Fruit fly (Drosophila melanogaster): ENCODE results near the gene CG4619.

Gene CG4619

dm6 chr2L:9956993-9957652 lies 18.5 kb downstream of the CG4619 start, which contains the start of the genes CG4658 and CG5846 (continued):
- TF ChIP-seq sug (tag; optimal IDR thresholded peaks at IDR 0.05) (peak; percentile 85), knrl (GFP tag; IDR thresholded peaks at IDR 0.05; ENCODE audit: partially characterized antibody) (no peak; the same call in 2 of the 3 replicates), hb (GFP tag; IDR thresholded peaks at IDR 0.05; ENCODE audit: partially characterized antibody) (no peak), Rx (GFP tag; IDR thresholded peaks at IDR 0.05) (peak; percentile 82), bcd (GFP tag; optimal IDR thresholded peaks at IDR 0.05) (peak; percentile 93), HHEX (GFP tag; optimal IDR thresholded peaks at IDR 0.05) (peak; percentile 81), Gsc (GFP tag; IDR thresholded peaks at IDR 0.05) (peak; percentile 78), CG11456 (GFP tag; IDR thresholded peaks at IDR 0.05) (peak; percentile 82), chm (GFP tag; IDR thresholded peaks at IDR 0.05) (peak; percentile 94), CG31224 (GFP tag; IDR thresholded peaks at IDR 0.05) (peak; percentile 90), CG6854 (GFP tag; optimal IDR thresholded peaks at IDR 0.05) (peak; percentile 78), Sox100B (GFP tag; optimal IDR thresholded peaks at IDR 0.05) (peak; percentile 91), CG11723 (GFP tag; optimal IDR thresholded peaks at IDR 0.05) (peak; percentile 80), yki (optimal IDR thresholded peaks at IDR 0.05) (no peak), stwl (tag; optimal IDR thresholded peaks at IDR 0.05) (peak; percentile 64), ac (GFP tag; optimal IDR thresholded peaks at IDR 0.05) (peak; percentile 56), ewg (GFP tag; optimal IDR thresholded peaks at IDR 0.05) (peak; percentile 76), CG12155 (GFP tag; optimal IDR thresholded peaks at IDR 0.05) (peak; percentile 92), slp2 (GFP tag; optimal IDR thresholded peaks at IDR 0.05) (peak; percentile 73), Nf-YA (GFP tag; IDR thresholded peaks at IDR 0.05) (peak; percentile 88), hth (optimal IDR thresholded peaks at IDR 0.05) (no peak), CG3838 (GFP tag; optimal IDR thresholded peaks at IDR 0.05) (peak; percentile 82), CG1024 (GFP tag; IDR thresholded peaks at IDR 0.05) (peak; percentile 88), fd102C (GFP tag; optimal IDR thresholded peaks at IDR 0.05) (peak; percentile 84), grau (tag; optimal IDR thresholded peaks at IDR 0.05) (peak; percentile 94), Blimp-1 (GFP tag; optimal IDR thresholded peaks at IDR 0.05) (peak; percentile 95), CkIIα-i1 (GFP tag; IDR thresholded peaks at IDR 0.05) (no peak; the same call in 1 of the 2 replicates), fd64A (GFP tag; optimal IDR thresholded peaks at IDR 0.05) (no peak), salm (tag; optimal IDR thresholded peaks at IDR 0.05) (peak; percentile 91), twi (tag; optimal IDR thresholded peaks at IDR 0.05) (peak; percentile 82), bigmax (GFP tag; optimal IDR thresholded peaks at IDR 0.05) (peak; percentile 22), mam (GFP tag; optimal IDR thresholded peaks at IDR 0.05) (peak; percentile 72), CG15073 (GFP tag; optimal IDR thresholded peaks at IDR 0.05) (peak; percentile 77), Mes4 (GFP tag; optimal IDR thresholded peaks at IDR 0.05) (peak; percentile 80), CG7987 (GFP tag; optimal IDR thresholded peaks at IDR 0.05) (peak; percentile 68), CG18262 (tag; optimal IDR thresholded peaks at IDR 0.05) (peak; percentile 97), scrt (GFP tag; optimal IDR thresholded peaks at IDR 0.05) (peak; percentile 91), crp (GFP tag; optimal IDR thresholded peaks at IDR 0.05) (peak in 1 of 2 experiments; percentile 60), CG31388 (GFP tag; optimal IDR thresholded peaks at IDR 0.05) (peak; percentile 77), Dref (GFP tag; IDR thresholded peaks at IDR 0.05) (no peak), CG4854 (GFP tag; optimal IDR thresholded peaks at IDR 0.05) (peak; percentile 75), Opbp (GFP tag; IDR thresholded peaks at IDR 0.05; ENCODE audit: partially characterized antibody) (no peak), CG4404 (GFP tag; IDR thresholded peaks at IDR 0.05) (peak; percentile 91), ara (GFP tag; IDR thresholded peaks at IDR 0.05) (peak; percentile 95), Six4 (GFP tag; optimal IDR thresholded peaks at IDR 0.05) (peak; percentile 94), zen (tag; optimal IDR thresholded peaks at IDR 0.05) (peak; percentile 96), Atf6 (GFP tag; IDR thresholded peaks at IDR 0.05) (peak; percentile 95), onecut (GFP tag; IDR thresholded peaks at IDR 0.05) (peak; percentile 66), CG12659 (GFP tag; optimal IDR thresholded peaks at IDR 0.05) (peak; percentile 94), Bdp1 (GFP tag; optimal IDR thresholded peaks at IDR 0.05) (peak; percentile 80)
